Worm (Caenorhabditis elegans): Measurements from ENCODE around the gene bbs-8.

ce11 chrV:6727222-6727621 lies 37.6 kb downstream of the bbs-8 start, which contains the start of gene ZC487.1:
- TF ChIP-seq skn-1 (tag; optimal IDR thresholded peaks at IDR 0.05) (no peak), grh-1 (GFP tag; IDR thresholded peaks at IDR 0.05) (no peak), tbx-2 (tag; optimal IDR thresholded peaks at IDR 0.05) (no peak), elt-3 (tag; optimal IDR thresholded peaks at IDR 0.05) (no peak), ztf-11 (tag; optimal IDR thresholded peaks at IDR 0.05) (no peak), nhr-20 (tag; optimal IDR thresholded peaks at IDR 0.05) (no peak), rnt-1 (tag; optimal IDR thresholded peaks at IDR 0.05) (no peak), jun-1 (tag; optimal IDR thresholded peaks at IDR 0.05) (no peak), aly-2 (tag; optimal IDR thresholded peaks at IDR 0.05) (no peak), unc-62 (GFP tag; optimal IDR thresholded peaks at IDR 0.05) (no peak), ztf-4 (tag; optimal IDR thresholded peaks at IDR 0.05) (no peak), lir-3 (tag; optimal IDR thresholded peaks at IDR 0.05; ENCODE audit: poor library complexity) (no peak), pqm-1 (tag; optimal IDR thresholded peaks at IDR 0.05) (no peak)
